Worm (Caenorhabditis elegans) whole organism, young adult: ENCODE results near the gene col-111.

Source experiments
- C06A6.2 ChIP-seq: fragments of 200-800 bp; sonication (Bioruptor generic); conservative IDR thresholded peaks from 2 replicates; pipeline ENCODE4 v1.3.6; 2022; ENCODE audit warnings: missing genetic modification characterization, missing compliant biosample characterization
- C17E4.6 ChIP-seq: fragments of 200-800 bp; sonication (Bioruptor generic); IDR thresholded peaks from 2 replicates; pipeline ENCODE4 v1.3.6; 2022; ENCODE audit warnings: missing genetic modification reagents, missing genetic modification characterization, missing compliant biosample characterization
- D2030.7 ChIP-seq: fragments of 200-800 bp; sonication (Bioruptor generic); IDR thresholded peaks from 2 replicates; pipeline ENCODE4 v1.3.6; 2022; ENCODE audit warnings: missing genetic modification reagents, missing genetic modification characterization, missing compliant biosample characterization
- F33H1.4 ChIP-seq: fragments of 200-800 bp; sonication (Bioruptor generic); IDR thresholded peaks from 2 replicates; pipeline ENCODE4 v1.3.6; 2022; ENCODE audit warnings: missing genetic modification reagents, missing genetic modification characterization, missing compliant biosample characterization
- Y53F4B.3 ChIP-seq: fragments of 200-800 bp; sonication (Bioruptor generic); IDR thresholded peaks from 2 replicates; pipeline ENCODE4 v1.3.6; 2022; ENCODE audit warnings: missing genetic modification reagents, missing genetic modification characterization, missing compliant biosample characterization
- Y67H2A.10 ChIP-seq: fragments of 200-800 bp; sonication (Bioruptor generic); conservative IDR thresholded peaks from 2 replicates; pipeline ENCODE4 v1.3.6; 2022; ENCODE audit warnings: missing genetic modification reagents, missing genetic modification characterization, missing compliant biosample characterization
- Y79H2A.3 ChIP-seq: fragments of 200-800 bp; sonication (Bioruptor generic); conservative IDR thresholded peaks from 2 replicates; pipeline ENCODE4 v1.3.6; 2022; ENCODE audit warnings: missing genetic modification reagents, missing genetic modification characterization, missing compliant biosample characterization
- akir-1 ChIP-seq: fragments of 200-800 bp; sonication (Bioruptor generic); optimal IDR thresholded peaks from 2 replicates; lab custom pipeline; 2018; ENCODE audit warnings: mild to moderate bottlenecking, missing genetic modification characterization, moderate library complexity, missing compliant biosample characterization
- aptf-3 ChIP-seq: fragments of 200-800 bp; sonication (Bioruptor generic); IDR thresholded peaks from 2 replicates; pipeline ENCODE4 v1.3.6; 2022; ENCODE audit warnings: missing genetic modification characterization, missing compliant biosample characterization
- bed-1 ChIP-seq: fragments of 200-800 bp; sonication (Bioruptor generic); IDR thresholded peaks from 2 replicates; pipeline ENCODE4 v1.3.6; 2022; ENCODE audit warnings: missing genetic modification reagents, missing genetic modification characterization, missing compliant biosample characterization
- bed-2 ChIP-seq: fragments of 200-800 bp; sonication (Bioruptor generic); IDR thresholded peaks from 2 replicates; pipeline ENCODE4 v1.3.6; 2022; ENCODE audit warnings: missing genetic modification reagents, missing genetic modification characterization, missing compliant biosample characterization
- cebp-1 ChIP-seq, 2 experiments: fragments of 200-800 bp in 1 of 2; sonication (Bioruptor generic) in 1 of 2; sonication (generic microtip) in 1 of 2; IDR thresholded peaks in 1 of 2; optimal IDR thresholded peaks in 1 of 2; 2 replicates each; pipeline versions ENCODE4 v1.3.6 to Lab custom; 2017 to 2022; ENCODE audit warnings: missing compliant biosample characterization in 2 of 2, missing genetic modification characterization in 2 of 2, mild to moderate bottlenecking in 1 of 2, missing genetic modification reagents in 1 of 2, moderate library complexity in 1 of 2
- ceh-27 ChIP-seq: fragments of 200-800 bp; sonication (Bioruptor generic); optimal IDR thresholded peaks from 2 replicates; lab custom pipeline; 2018; ENCODE audit warnings: mild to moderate bottlenecking, missing genetic modification characterization, moderate library complexity, missing compliant biosample characterization
- ceh-91 ChIP-seq: fragments of 200-800 bp; sonication (Bioruptor generic); IDR thresholded peaks from 2 replicates; pipeline ENCODE4 v1.3.6; 2022; ENCODE audit warnings: missing genetic modification reagents, missing genetic modification characterization, missing compliant biosample characterization
- chd-7 ChIP-seq: sonication (generic microtip); optimal IDR thresholded peaks from 2 replicates; lab custom pipeline; 2016; ENCODE audit warnings: mild to moderate bottlenecking, missing genetic modification characterization, moderate library complexity, missing compliant biosample characterization
- ekl-4 ChIP-seq: fragments of 200-800 bp; sonication (Bioruptor generic); IDR thresholded peaks from 2 replicates; pipeline ENCODE4 v1.3.6; 2022; ENCODE audit warnings: missing genetic modification reagents, missing genetic modification characterization, missing compliant biosample characterization
- gei-17 ChIP-seq: fragments of 200-800 bp; sonication (Bioruptor generic); optimal IDR thresholded peaks from 2 replicates; lab custom pipeline; 2018; ENCODE audit warnings: mild to moderate bottlenecking, missing genetic modification characterization, missing compliant biosample characterization
- hlh-12 ChIP-seq: sonication (generic microtip); optimal IDR thresholded peaks from 2 replicates; lab custom pipeline; 2016; ENCODE audit warnings: missing genetic modification characterization, missing compliant biosample characterization
- hlh-26 ChIP-seq: fragments of 200-800 bp; sonication (Bioruptor generic); conservative IDR thresholded peaks from 2 replicates; pipeline ENCODE4 v1.3.6; 2022; ENCODE audit warnings: missing genetic modification reagents, missing genetic modification characterization, missing compliant biosample characterization
- hmg-20 ChIP-seq: fragments of 200-800 bp; sonication (Bioruptor generic); IDR thresholded peaks from 2 replicates; pipeline ENCODE4 v1.3.6; 2022; ENCODE audit warnings: missing genetic modification reagents, missing genetic modification characterization, missing compliant biosample characterization
- let-607 ChIP-seq, 2 experiments: fragments of 200-800 bp in 1 of 2; sonication (Bioruptor generic) in 1 of 2; sonication (generic microtip) in 1 of 2; optimal IDR thresholded peaks; 2 replicates each; lab custom pipeline; 2016 to 2018; ENCODE audit warnings: mild to moderate bottlenecking in 2 of 2, missing compliant biosample characterization in 2 of 2, missing genetic modification characterization in 2 of 2, moderate library complexity in 2 of 2, missing genotype in 1 of 2
- lin-54 ChIP-seq: fragments of 200-800 bp; sonication (Bioruptor generic); optimal IDR thresholded peaks from 2 replicates; lab custom pipeline; 2018; ENCODE audit warnings: mild to moderate bottlenecking, missing genetic modification characterization, missing compliant biosample characterization
- lir-1 ChIP-seq: fragments of 200-800 bp; sonication (Bioruptor generic); conservative IDR thresholded peaks from 2 replicates; pipeline ENCODE4 v1.3.6; 2022; ENCODE audit warnings: missing genetic modification reagents, missing genetic modification characterization, missing compliant biosample characterization
- lsl-1 ChIP-seq: fragments of 200-800 bp; sonication (Bioruptor generic); optimal IDR thresholded peaks from 2 replicates; lab custom pipeline; 2018; ENCODE audit warnings: mild to moderate bottlenecking, missing genetic modification characterization, moderate library complexity, missing compliant biosample characterization
- madf-10 ChIP-seq: sonication (generic microtip); optimal IDR thresholded peaks from 2 replicates; lab custom pipeline; 2016; ENCODE audit warnings: mild to moderate bottlenecking, missing genetic modification characterization, missing compliant biosample characterization
- nfyb-1 ChIP-seq: fragments of 200-800 bp; sonication (Bioruptor generic); IDR thresholded peaks from 2 replicates; pipeline ENCODE4 v1.3.6; 2022; ENCODE audit warnings: missing genetic modification reagents, missing genetic modification characterization, missing compliant biosample characterization
- nhr-120 ChIP-seq: fragments of 200-800 bp; sonication (Bioruptor generic); IDR thresholded peaks from 2 replicates; pipeline ENCODE4 v1.3.6; 2022; ENCODE audit warnings: missing genetic modification characterization, missing compliant biosample characterization
- nhr-90 ChIP-seq: sonication (generic microtip); optimal IDR thresholded peaks from 2 replicates; lab custom pipeline; 2016; ENCODE audit warnings: missing genotype, mild to moderate bottlenecking, missing genetic modification characterization, missing compliant biosample characterization
- pbrm-1 ChIP-seq: fragments of 200-800 bp; sonication (Bioruptor generic); IDR thresholded peaks from 2 replicates; pipeline ENCODE4 v1.3.6; 2022; ENCODE audit warnings: missing genetic modification reagents, missing genetic modification characterization, missing compliant biosample characterization
- pha-4 ChIP-seq: fragments of 150-350 bp; sonication (generic microtip); optimal IDR thresholded peaks from 2 replicates; lab custom pipeline; 2014; ENCODE audit warnings: missing biosample characterization, missing genetic modification reagents, missing genetic modification characterization
- repo-1 ChIP-seq: sonication (generic microtip); optimal IDR thresholded peaks from 2 replicates; lab custom pipeline; 2017; ENCODE audit warnings: mild to moderate bottlenecking, missing genetic modification characterization, missing compliant biosample characterization
- sdz-38 ChIP-seq: sonication (generic microtip); optimal IDR thresholded peaks from 2 replicates; lab custom pipeline; 2016; ENCODE audit warnings: missing genotype, missing genetic modification characterization, missing compliant biosample characterization
- sea-2 ChIP-seq: fragments of 200-800 bp; sonication (Bioruptor generic); IDR thresholded peaks from 2 replicates; pipeline ENCODE4 v1.3.6; 2022; ENCODE audit warnings: missing genetic modification characterization, missing compliant biosample characterization
- snpc-1.3 ChIP-seq: sonication (generic microtip); optimal IDR thresholded peaks from 2 replicates; lab custom pipeline; 2017; ENCODE audit warnings: missing genetic modification characterization, mild to moderate bottlenecking, missing compliant biosample characterization, antibody characterized with exemption, moderate library complexity, missing genotype, missing genetic modification reagents; ENCODE audit not compliant: insufficient read depth
- snpc-4 ChIP-seq, 5 experiments: fragments of 150-350 bp in 1 of 5; sonication (generic microtip) in 4 of 5; optimal IDR thresholded peaks; 2 replicates each; lab custom pipeline; 2014 to 2018; ENCODE audit warnings: missing genetic modification characterization in 5 of 5, missing biosample characterization in 3 of 5, antibody characterized with exemption in 2 of 5, mild to moderate bottlenecking in 2 of 5, missing compliant biosample characterization in 2 of 5, missing genotype in 2 of 5, moderate library complexity in 2 of 5, missing genetic modification reagents in 1 of 5
- somi-1 ChIP-seq: fragments of 200-800 bp; sonication (Bioruptor generic); optimal IDR thresholded peaks from 2 replicates; lab custom pipeline; 2018; ENCODE audit warnings: mild to moderate bottlenecking, missing genetic modification characterization, missing compliant biosample characterization
- unc-130 ChIP-seq: sonication (generic microtip); optimal IDR thresholded peaks from 2 replicates; lab custom pipeline; 2016; ENCODE audit warnings: missing genetic modification reagents, missing genetic modification characterization, missing compliant biosample characterization
- unc-62 ChIP-seq: fragments of 150-350 bp; optimal IDR thresholded peaks from 2 replicates; lab custom pipeline; 2014; ENCODE audit warnings: missing biosample characterization, missing genetic modification reagents, missing genetic modification characterization
- xnd-1 ChIP-seq: sonication (generic microtip); optimal IDR thresholded peaks from 2 replicates; lab custom pipeline; 2016; ENCODE audit warnings: missing genotype, missing genetic modification reagents, missing genetic modification characterization, missing compliant biosample characterization
- zfh-2 ChIP-seq: fragments of 200-800 bp; sonication (Bioruptor generic); conservative IDR thresholded peaks from 2 replicates; pipeline ENCODE4 v1.3.6; 2022; ENCODE audit warnings: missing genetic modification reagents, missing genetic modification characterization, missing compliant biosample characterization
- ztf-18 ChIP-seq: sonication (generic microtip); optimal IDR thresholded peaks from 2 replicates; lab custom pipeline; 2016; ENCODE audit warnings: missing genotype, mild to moderate bottlenecking, missing genetic modification characterization, missing compliant biosample characterization
- ztf-25 ChIP-seq: fragments of 200-800 bp; sonication (Bioruptor generic); IDR thresholded peaks from 2 replicates; pipeline ENCODE4 v1.3.6; 2022; ENCODE audit warnings: missing genetic modification reagents, missing genetic modification characterization, missing compliant biosample characterization
- ztf-28 ChIP-seq: fragments of 200-800 bp; sonication (Bioruptor generic); IDR thresholded peaks from 2 replicates; pipeline ENCODE4 v1.3.6; 2022; ENCODE audit warnings: missing genetic modification reagents, missing genetic modification characterization, missing compliant biosample characterization

The col-111 gene

DNA sequence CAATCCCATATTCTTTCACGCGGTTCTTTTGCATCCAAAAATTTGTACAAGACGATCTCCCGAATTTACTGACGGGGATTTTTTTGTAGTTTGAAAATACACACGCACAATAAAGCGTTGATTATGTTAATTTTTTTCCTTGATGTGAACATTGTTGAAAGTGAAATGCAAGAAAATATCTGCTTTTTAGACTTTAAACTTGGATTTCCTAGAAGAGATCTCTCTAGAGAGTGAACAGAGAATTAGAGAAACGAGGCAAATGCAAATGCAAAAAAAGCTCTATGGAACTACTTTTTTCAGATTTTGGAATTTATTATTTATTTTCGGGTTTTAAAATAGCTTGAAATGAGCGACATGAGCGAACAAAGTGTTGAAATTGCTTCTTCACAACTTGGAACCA is 7.3 kb upstream of the col-111 start, which contains the start of gene F29B9.1:
Gene F29B9.1 (plus strand): TSS at position 301 of the 400 bp plus-strand sequence.
- TF ChIP-seq Y67H2A.10 (GFP tag; lab: Robert Waterston, UW) (no peak), gei-17 (GFP tag; lab: Kevin White, UChicago) (no peak), Y79H2A.3 (GFP tag; lab: Robert Waterston, UW) (no peak), lin-54 (GFP tag; lab: Kevin White, UChicago) (peak; percentile 3), snpc-4 (GFP tag; optimal IDR thresholded peaks at IDR 0.05; lab: Kevin White, UChicago) (no peak), snpc-4 (tag; optimal IDR thresholded peaks at IDR 0.05; lab: Kevin White, UChicago) (peak in 1 of 4 experiments; percentile 26), repo-1 (peak; percentile 15), snpc-1.3 (tag; lab: Kevin White, UChicago) (peak; percentile 25), F33H1.4 (GFP tag; lab: Robert Waterston, UW) (0 out of 2 replicates have a peak, but pooled peaks have one; percentile 29), zfh-2 (no peak), chd-7 (no peak), aptf-3 (GFP tag; lab: Robert Waterston, UW) (no peak)

DNA sequence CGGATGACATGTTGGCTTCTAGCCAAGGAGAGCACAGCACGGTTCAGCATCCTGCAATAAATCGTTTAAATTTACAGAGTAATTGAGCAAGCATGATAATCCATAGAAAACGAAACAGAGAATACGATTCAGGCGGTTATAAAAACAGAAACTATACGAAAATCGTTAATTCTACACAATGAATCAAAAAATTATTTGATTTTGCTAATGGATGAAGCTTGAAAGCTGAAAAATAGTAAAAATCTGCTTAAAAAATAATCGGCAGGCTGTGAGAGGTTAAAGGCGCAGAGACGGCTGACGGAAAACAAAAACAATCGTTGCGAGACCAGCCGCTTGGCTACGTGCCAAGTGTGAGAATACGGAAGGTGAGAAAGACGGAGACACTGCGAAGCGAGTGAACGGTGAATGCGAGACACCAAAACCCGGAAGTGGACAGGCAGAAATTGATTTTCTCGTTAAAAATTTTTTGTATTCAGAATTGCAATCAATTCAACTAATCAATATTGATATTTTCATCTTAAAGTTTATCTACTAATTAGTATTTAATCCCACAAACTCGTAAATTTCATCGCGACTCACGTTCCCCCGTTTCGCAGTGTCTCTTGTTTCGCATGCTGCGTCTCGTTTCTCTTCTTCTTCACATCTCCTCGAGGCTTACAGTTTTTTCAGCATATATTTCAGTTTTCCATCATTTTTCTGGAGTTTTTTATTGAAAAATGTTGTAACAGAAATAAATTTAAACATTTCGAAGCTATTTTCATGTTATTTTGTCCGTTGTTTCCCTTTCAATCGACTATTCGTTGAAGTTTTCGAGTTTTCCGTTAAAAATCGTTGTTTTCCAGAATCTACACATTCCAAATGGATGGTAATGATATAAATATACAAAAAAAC is 2.6 kb upstream of the col-111 start, which contains the start of the genes F29B9.11 and jmjd-1.2:
Gene F29B9.11 (minus strand): TSS at position 51 of the 891 bp plus-strand sequence.
Gene jmjd-1.2 (plus strand): TSS at position 841 of the 891 bp plus-strand sequence.
- TF ChIP-seq hlh-26 (GFP tag; lab: Robert Waterston, UW) (no peak), pbrm-1 (GFP tag; lab: Robert Waterston, UW) (peak; percentile 94), akir-1 (GFP tag; lab: Kevin White, UChicago) (peak; percentile 85), Y53F4B.3 (GFP tag; lab: Robert Waterston, UW) (no peak), unc-130 (GFP tag; lab: Kevin White, UChicago) (peak; percentile 94), D2030.7 (GFP tag; lab: Robert Waterston, UW) (peak; percentile 85), bed-2 (GFP tag; lab: Robert Waterston, UW) (peak; percentile 85), ztf-25 (0 out of 2 replicates have a peak, but pooled peaks have one; percentile 30), somi-1 (GFP tag; lab: Kevin White, UChicago) (peak; percentile 49), C17E4.6 (GFP tag; lab: Robert Waterston, UW) (peak; percentile 82; the same call in 1 of the 2 replicates), bed-1 (GFP tag; lab: Robert Waterston, UW) (no peak), nhr-120 (no peak), nfyb-1 (GFP tag; lab: Robert Waterston, UW) (peak; percentile 89), ekl-4 (GFP tag; lab: Robert Waterston, UW) (peak; percentile 79), ztf-18 (peak; percentile 82), xnd-1 (peak; percentile 50), hmg-20 (GFP tag; lab: Robert Waterston, UW) (no peak), let-607 (tag; optimal IDR thresholded peaks at IDR 0.05; lab: Kevin White, UChicago) (peak; percentile 54 to 81), C06A6.2 (GFP tag; lab: Robert Waterston, UW) (peak; percentile 77), pha-4 (no peak), ztf-28 (GFP tag; lab: Robert Waterston, UW) (peak; percentile 88; the same call in 1 of the 2 replicates), nhr-90 (peak; percentile 17), lsl-1 (GFP tag; lab: Kevin White, UChicago) (peak; percentile 85), sdz-38 (no peak), ceh-27 (peak; percentile 91), unc-62 (GFP tag; lab: Kevin White, UChicago) (no peak), Y67H2A.10 (GFP tag; lab: Robert Waterston, UW) (0 out of 2 replicates have a peak, but pooled peaks have one; percentile 36), lir-1 (peak; percentile 80), cebp-1 (GFP tag; IDR thresholded peaks at IDR 0.05; lab: Robert Waterston, UW) (peak; percentile 63; the same call in 1 of the 2 replicates), cebp-1 (tag; optimal IDR thresholded peaks at IDR 0.05; lab: Kevin White, UChicago) (peak; percentile 86), ceh-91 (GFP tag; lab: Robert Waterston, UW) (peak; percentile 86), sea-2 (GFP tag; lab: Robert Waterston, UW) (0 out of 2 replicates have a peak, but pooled peaks have one; percentile 23), madf-10 (tag; lab: Kevin White, UChicago) (peak; percentile 86), hlh-12 (no peak)
